Worm (Caenorhabditis elegans) whole organism, L4 larva: Measurements from ENCODE around the gene nos-1.
"Not testable (repeated sequence)": the region's sequence is repeated elsewhere in the genome, so short reads cannot be mapped to it uniquely, and the experiment has no call there.

Source experiments
- ama-1 ChIP-seq: fragments of 150-350 bp; optimal IDR thresholded peaks from 2 replicates; lab custom pipeline; 2014; ENCODE audit warnings: inconsistent platforms, mixed read lengths
- dmd-8 ChIP-seq: fragments of 200-800 bp; sonication (Bioruptor generic); IDR thresholded peaks from 2 replicates; pipeline ENCODE4 v1.3.6; 2022; ENCODE audit warnings: missing genetic modification characterization, missing compliant biosample characterization
- fos-1 ChIP-seq: fragments of 150-350 bp; optimal IDR thresholded peaks from 2 replicates; lab custom pipeline; 2014; ENCODE audit warnings: missing biosample characterization, missing genetic modification characterization
- nhr-77 ChIP-seq: fragments of 150-350 bp; optimal IDR thresholded peaks from 2 replicates; lab custom pipeline; 2014; ENCODE audit warnings: missing biosample characterization, missing genetic modification characterization
- tra-1 ChIP-seq: fragments of 200-800 bp; sonication (Bioruptor generic); IDR thresholded peaks from 2 replicates; pipeline ENCODE4 v1.3.6; 2022; ENCODE audit warnings: missing genetic modification reagents, missing genetic modification characterization, missing compliant biosample characterization
- zfp-2 ChIP-seq: sonication (generic microtip); optimal IDR thresholded peaks from 2 replicates; lab custom pipeline; 2016; ENCODE audit warnings: mild to moderate bottlenecking, missing genetic modification characterization, missing compliant biosample characterization
- zip-11 ChIP-seq: fragments of 200-800 bp; sonication (Bioruptor generic); IDR thresholded peaks from 2 replicates; pipeline ENCODE4 v1.3.6; 2022; ENCODE audit warnings: missing genetic modification characterization, missing compliant biosample characterization

ce11 chrII:10922874-10923273, 30.1 kb downstream of the nos-1 start, which contains the start of gene Y19D2B.1:
- not testable (repeated sequence) for TF ChIP-seq zip-11 (GFP tag; lab: Robert Waterston, UW); ama-1 (lab: Kevin White, UChicago); fos-1 (tag; lab: Kevin White, UChicago); nhr-77; tra-1 (GFP tag; lab: Robert Waterston, UW); dmd-8 (GFP tag; lab: Robert Waterston, UW); zfp-2 (tag; lab: Kevin White, UChicago)
